Worm (Caenorhabditis elegans) whole organism, L2 larva: ENCODE results near the gene H10E21.4.

ENCODE experiments used
- C34F6.9 ChIP-seq: fragments of 150-350 bp; optimal IDR thresholded peaks from 2 replicates; lab custom pipeline; 2014; ENCODE audit warnings: missing biosample characterization, missing genetic modification characterization
- F13H6.1 ChIP-seq: sonication (generic microtip); optimal IDR thresholded peaks from 2 replicates; lab custom pipeline; 2016; ENCODE audit warnings: missing genetic modification characterization, missing compliant biosample characterization
- R02D3.7 ChIP-seq: fragments of 150-350 bp; optimal IDR thresholded peaks from 2 replicates; lab custom pipeline; 2014; ENCODE audit warnings: missing biosample characterization, missing genetic modification characterization
- Y55F3AM.14 ChIP-seq: fragments of 200-800 bp; sonication (Bioruptor generic); optimal IDR thresholded peaks from 2 replicates; lab custom pipeline; 2018; ENCODE audit warnings: mild to moderate bottlenecking, missing genetic modification characterization, missing compliant biosample characterization
- ZK546.5 ChIP-seq: sonication (generic microtip); optimal IDR thresholded peaks from 2 replicates; lab custom pipeline; 2017; ENCODE audit warnings: missing biosample characterization, missing genetic modification characterization
- aly-2 ChIP-seq: fragments of 150-350 bp; optimal IDR thresholded peaks from 2 replicates; lab custom pipeline; 2014; ENCODE audit warnings: missing biosample characterization, missing genetic modification characterization
- blmp-1 ChIP-seq: sonication (generic microtip); optimal IDR thresholded peaks from 2 replicates; lab custom pipeline; 2017; ENCODE audit warnings: missing genetic modification characterization, mild to moderate bottlenecking, missing compliant biosample characterization, antibody characterized with exemption, moderate library complexity; ENCODE audit not compliant: insufficient read depth
- ceh-16 ChIP-seq: fragments of 150-350 bp; optimal IDR thresholded peaks from 2 replicates; lab custom pipeline; 2014; ENCODE audit warnings: missing biosample characterization, missing genetic modification characterization
- ceh-82 ChIP-seq: fragments of 150-350 bp; optimal IDR thresholded peaks from 2 replicates; lab custom pipeline; 2014; ENCODE audit warnings: missing biosample characterization, missing genetic modification characterization
- crh-2 ChIP-seq: sonication (generic microtip); optimal IDR thresholded peaks from 2 replicates; lab custom pipeline; 2017; ENCODE audit warnings: missing biosample characterization, missing genetic modification characterization
- dmd-4 ChIP-seq: sonication (generic microtip); optimal IDR thresholded peaks from 2 replicates; lab custom pipeline; 2017; ENCODE audit warnings: missing biosample characterization, missing genetic modification characterization
- elt-1 ChIP-seq: fragments of 150-350 bp; optimal IDR thresholded peaks from 2 replicates; lab custom pipeline; 2014; ENCODE audit warnings: missing biosample characterization, missing genetic modification characterization
- elt-3 ChIP-seq: sonication (generic microtip); optimal IDR thresholded peaks from 2 replicates; lab custom pipeline; 2017; ENCODE audit warnings: missing biosample characterization, missing genetic modification characterization
- fos-1 ChIP-seq: fragments of 150-350 bp; optimal IDR thresholded peaks from 2 replicates; lab custom pipeline; 2014; ENCODE audit warnings: missing biosample characterization, missing genetic modification characterization
- lin-11 ChIP-seq: fragments of 150-350 bp; sonication (generic microtip); optimal IDR thresholded peaks from 2 replicates; lab custom pipeline; 2014; ENCODE audit warnings: missing biosample characterization, missing genetic modification characterization, inconsistent platforms, mixed read lengths
- lin-13 ChIP-seq: fragments of 150-350 bp; optimal IDR thresholded peaks from 2 replicates; lab custom pipeline; 2014; ENCODE audit warnings: missing biosample characterization, missing genetic modification reagents, missing genetic modification characterization
- lin-39 ChIP-seq: fragments of 150-350 bp; optimal IDR thresholded peaks from 2 replicates; lab custom pipeline; 2014; ENCODE audit warnings: missing biosample characterization, missing genetic modification reagents, missing genetic modification characterization
- lsy-2 ChIP-seq, 2 experiments: fragments of 150-350 bp in 1 of 2; sonication (generic microtip) in 1 of 2; optimal IDR thresholded peaks; 2 replicates each; lab custom pipeline; 2014 to 2017; ENCODE audit warnings: missing biosample characterization in 2 of 2, missing genetic modification characterization in 2 of 2
- mab-5 ChIP-seq: fragments of 150-350 bp; optimal IDR thresholded peaks from 2 replicates; lab custom pipeline; 2014; ENCODE audit warnings: missing biosample characterization, missing genetic modification characterization
- mbf-1 ChIP-seq: sonication (generic microtip); optimal IDR thresholded peaks from 2 replicates; lab custom pipeline; 2017; ENCODE audit warnings: missing biosample characterization, missing genetic modification characterization
- mdl-1 ChIP-seq, 2 experiments: fragments of 150-350 bp in 1 of 2; sonication (generic microtip) in 1 of 2; optimal IDR thresholded peaks; 2 replicates each; lab custom pipeline; 2017; ENCODE audit warnings: missing biosample characterization in 2 of 2, missing genetic modification characterization in 2 of 2
- nhr-10 ChIP-seq: sonication (generic microtip); optimal IDR thresholded peaks from 2 replicates; lab custom pipeline; 2017; ENCODE audit warnings: missing biosample characterization, missing genetic modification characterization
- nhr-129 ChIP-seq: fragments of 150-350 bp; optimal IDR thresholded peaks from 2 replicates; lab custom pipeline; 2014; ENCODE audit warnings: missing biosample characterization, missing genetic modification characterization
- nhr-21 ChIP-seq: fragments of 150-350 bp; optimal IDR thresholded peaks from 2 replicates; lab custom pipeline; 2014; ENCODE audit warnings: missing biosample characterization, missing genetic modification characterization
- nhr-23 ChIP-seq: fragments of 150-350 bp; optimal IDR thresholded peaks from 2 replicates; lab custom pipeline; 2014; ENCODE audit warnings: missing biosample characterization, missing genetic modification reagents, missing genetic modification characterization
- nhr-237 ChIP-seq: fragments of 150-350 bp; optimal IDR thresholded peaks from 2 replicates; lab custom pipeline; 2014; ENCODE audit warnings: missing biosample characterization, missing genetic modification characterization
- nhr-6 ChIP-seq: fragments of 150-350 bp; optimal IDR thresholded peaks from 2 replicates; lab custom pipeline; 2014; ENCODE audit warnings: missing biosample characterization, missing genetic modification characterization
- nhr-77 ChIP-seq: fragments of 150-350 bp; optimal IDR thresholded peaks from 2 replicates; lab custom pipeline; 2014; ENCODE audit warnings: missing biosample characterization, missing genetic modification characterization
- peb-1 ChIP-seq: fragments of 150-350 bp; optimal IDR thresholded peaks from 2 replicates; lab custom pipeline; 2014; ENCODE audit warnings: missing biosample characterization, missing genetic modification characterization
- sem-4 ChIP-seq: fragments of 150-350 bp; optimal IDR thresholded peaks from 2 replicates; lab custom pipeline; 2014; ENCODE audit warnings: missing biosample characterization, missing genetic modification reagents, missing genetic modification characterization
- skn-1 ChIP-seq: sonication (generic microtip); optimal IDR thresholded peaks from 2 replicates; lab custom pipeline; 2017; ENCODE audit warnings: missing biosample characterization, missing genetic modification characterization
- sma-9 ChIP-seq, 2 experiments: fragments of 150-350 bp in 1 of 2; sonication (generic microtip) in 1 of 2; optimal IDR thresholded peaks; 2 replicates each; lab custom pipeline; 2014 to 2016; ENCODE audit warnings: missing genetic modification characterization in 2 of 2, mild to moderate bottlenecking in 1 of 2, missing biosample characterization in 1 of 2, missing compliant biosample characterization in 1 of 2, missing genetic modification reagents in 1 of 2, moderate library complexity in 1 of 2
- snpc-4 ChIP-seq: fragments of 150-350 bp; optimal IDR thresholded peaks from 2 replicates; lab custom pipeline; 2014; ENCODE audit warnings: missing biosample characterization, missing genetic modification characterization
- unc-55 ChIP-seq: fragments of 150-350 bp; sonication (generic microtip); optimal IDR thresholded peaks from 3 replicates; lab custom pipeline; 2014; ENCODE audit warnings: missing biosample characterization, missing genetic modification reagents, missing genetic modification characterization
- zag-1 ChIP-seq: fragments of 150-350 bp; optimal IDR thresholded peaks from 2 replicates; lab custom pipeline; 2014; ENCODE audit warnings: missing biosample characterization, missing genetic modification characterization
- ztf-1 ChIP-seq: fragments of 200-800 bp; sonication (Bioruptor generic); conservative IDR thresholded peaks from 2 replicates; pipeline ENCODE4 v1.3.6; 2022; ENCODE audit warnings: missing genetic modification characterization, missing compliant biosample characterization
- ztf-11 ChIP-seq: sonication (generic microtip); optimal IDR thresholded peaks from 2 replicates; lab custom pipeline; 2017; ENCODE audit warnings: missing biosample characterization, missing genetic modification characterization
- ztf-4 ChIP-seq: fragments of 150-350 bp; optimal IDR thresholded peaks from 2 replicates; lab custom pipeline; 2014; ENCODE audit warnings: missing biosample characterization, missing genetic modification characterization

The H10E21.4 gene

DNA sequence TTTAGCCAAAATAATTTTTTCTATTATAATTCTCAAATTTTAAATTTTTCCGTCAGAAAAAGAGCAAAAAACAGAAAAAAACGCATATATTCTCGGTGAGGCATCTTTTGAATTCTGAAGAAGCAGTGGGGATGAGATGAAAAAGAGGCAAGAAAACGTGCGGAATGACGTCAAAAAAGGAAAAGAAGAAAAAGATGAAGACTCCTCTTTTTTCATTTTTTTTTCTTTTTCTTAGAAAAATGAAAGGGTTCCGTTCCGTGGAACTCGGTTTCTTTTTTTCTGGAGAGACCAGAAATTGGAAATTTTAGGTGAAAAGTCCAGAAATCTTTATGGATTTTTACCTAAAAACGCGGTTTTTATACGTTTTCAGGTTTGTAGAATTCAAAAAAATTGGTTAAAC is 10.9 kb upstream of the H10E21.4 start:
- TF ChIP-seq skn-1 (tag; lab: Kevin White, UChicago), result no peak
- no peak for TF ChIP-seq mab-5 (tag; lab: Kevin White, UChicago)
- TF ChIP-seq zag-1 (tag; lab: Kevin White, UChicago), result peak; percentile 27
- no peak for TF ChIP-seq blmp-1 (tag; lab: Kevin White, UChicago)
- TF ChIP-seq nhr-129 (tag; lab: Kevin White, UChicago), result no peak
- TF ChIP-seq R02D3.7 (tag; lab: Kevin White, UChicago), result no peak
- TF ChIP-seq nhr-77, result no peak
- TF ChIP-seq ZK546.5 (tag; lab: Kevin White, UChicago), result no peak
- no peak for TF ChIP-seq mbf-1 (tag; lab: Kevin White, UChicago)
- peak in 1 of 2 experiments; percentile 60 for TF ChIP-seq mdl-1 (tag; optimal IDR thresholded peaks at IDR 0.05; lab: Kevin White, UChicago)
- no peak for TF ChIP-seq ztf-11 (tag; lab: Kevin White, UChicago)
- peak; percentile 43 for TF ChIP-seq sma-9 (GFP tag; optimal IDR thresholded peaks at IDR 0.05; lab: Kevin White, UChicago)
- TF ChIP-seq sma-9 (tag; optimal IDR thresholded peaks at IDR 0.05; lab: Kevin White, UChicago), result no peak
- peak; percentile 60 for TF ChIP-seq unc-55 (GFP tag; lab: Kevin White, UChicago)
- no peak for TF ChIP-seq nhr-237 (tag; lab: Kevin White, UChicago)
- peak; percentile 48 for TF ChIP-seq C34F6.9
- no peak for TF ChIP-seq lin-11 (tag; lab: Kevin White, UChicago)
- TF ChIP-seq dmd-4 (tag; lab: Kevin White, UChicago), result no peak
- TF ChIP-seq snpc-4 (tag; lab: Kevin White, UChicago), result no peak
- TF ChIP-seq Y55F3AM.14 (GFP tag; lab: Kevin White, UChicago), result peak; percentile 30
- peak in 1 of 2 experiments; percentile 65 for TF ChIP-seq lsy-2 (tag; optimal IDR thresholded peaks at IDR 0.05; lab: Kevin White, UChicago)
- TF ChIP-seq ztf-4, result no peak
- no peak for TF ChIP-seq ztf-1 (GFP tag; lab: Robert Waterston, UW)
- no peak for TF ChIP-seq elt-1
- no peak for TF ChIP-seq nhr-21 (tag; lab: Kevin White, UChicago)
- TF ChIP-seq nhr-23 (tag; lab: Kevin White, UChicago), result no peak
- peak; percentile 1 for TF ChIP-seq nhr-6 (tag; lab: Kevin White, UChicago)
- peak; percentile 53 for TF ChIP-seq crh-2 (tag; lab: Kevin White, UChicago)
- TF ChIP-seq elt-3 (tag; lab: Kevin White, UChicago), result no peak
- no peak for TF ChIP-seq fos-1 (tag; lab: Kevin White, UChicago)
- no peak for TF ChIP-seq aly-2 (tag; lab: Kevin White, UChicago)
- no peak for TF ChIP-seq peb-1 (tag; lab: Kevin White, UChicago)
- TF ChIP-seq lin-39 (tag; lab: Kevin White, UChicago), result no peak
- TF ChIP-seq sem-4 (tag; lab: Kevin White, UChicago), result peak; percentile 10
- no peak for TF ChIP-seq nhr-10 (tag; lab: Kevin White, UChicago)

DNA sequence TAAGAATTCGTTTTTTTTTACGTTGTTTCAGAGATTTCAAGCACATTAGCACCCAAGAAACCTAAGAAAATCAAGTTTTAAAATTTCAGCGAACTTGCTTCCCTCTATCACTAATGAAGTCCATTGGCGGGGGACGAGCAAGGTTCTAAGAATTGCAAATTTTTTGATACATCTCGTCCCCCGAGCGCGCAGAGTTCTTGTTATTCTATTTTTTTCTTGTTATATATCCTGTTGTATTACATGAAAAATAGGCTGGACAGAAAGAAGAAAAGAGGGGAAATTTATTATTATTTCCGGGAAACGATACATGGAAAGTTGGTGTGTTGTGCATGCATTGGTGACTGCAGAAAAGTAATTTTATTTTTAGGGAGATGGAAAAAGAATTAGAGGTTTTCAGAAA is 10.2 kb upstream of the H10E21.4 start:
- TF ChIP-seq C34F6.9 (no peak), R02D3.7 (tag; lab: Kevin White, UChicago) (no peak), F13H6.1 (tag; lab: Kevin White, UChicago) (no peak), mdl-1 (tag; optimal IDR thresholded peaks at IDR 0.05; lab: Kevin White, UChicago) (no peak), nhr-23 (tag; lab: Kevin White, UChicago) (no peak), nhr-237 (tag; lab: Kevin White, UChicago) (no peak)

DNA sequence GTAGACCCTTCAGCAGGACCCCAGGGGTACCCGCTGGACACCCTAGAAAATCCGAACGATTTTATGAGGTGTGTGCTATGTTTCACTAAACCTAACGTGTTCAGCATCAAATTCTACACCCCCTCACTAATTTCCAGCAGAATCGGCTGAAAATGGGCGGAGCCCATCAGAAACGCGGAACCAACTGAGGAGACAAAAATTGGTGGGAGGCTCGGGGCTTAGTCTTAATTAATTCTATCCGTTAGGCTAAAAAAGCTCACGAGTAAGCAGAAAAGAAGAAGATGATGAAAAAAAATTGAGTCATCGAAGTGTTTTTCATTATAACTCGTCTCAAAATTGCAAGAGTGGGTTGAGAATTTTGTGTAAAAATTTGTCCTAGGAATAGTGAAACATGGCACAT is 9.4 kb upstream of the H10E21.4 start:
- TF ChIP-seq mbf-1 (tag; lab: Kevin White, UChicago), result no peak
- no peak for TF ChIP-seq ceh-82
- no peak for TF ChIP-seq nhr-10 (tag; lab: Kevin White, UChicago)
- no peak for TF ChIP-seq peb-1 (tag; lab: Kevin White, UChicago)
- TF ChIP-seq ceh-16 (tag; lab: Kevin White, UChicago), result no peak
- TF ChIP-seq R02D3.7 (tag; lab: Kevin White, UChicago), result no peak
- TF ChIP-seq lin-39 (tag; lab: Kevin White, UChicago), result no peak
- TF ChIP-seq lin-13 (GFP tag; lab: Kevin White, UChicago), result no peak
- no peak for TF ChIP-seq lin-11 (tag; lab: Kevin White, UChicago)
- no peak for TF ChIP-seq sem-4 (tag; lab: Kevin White, UChicago)
- TF ChIP-seq crh-2 (tag; lab: Kevin White, UChicago), result no peak
